Worm (Caenorhabditis elegans): Measurements from ENCODE around the gene F58F12.3.

ce11 chrII:6417999-6418398, 26.9 kb upstream of the F58F12.3 start:
- no peak for TF ChIP-seq tbx-37 (GFP tag; conservative IDR thresholded peaks at IDR 0.05)
- TF ChIP-seq ama-1 (optimal IDR thresholded peaks at IDR 0.05), result no peak
- TF ChIP-seq tbx-11 (GFP tag; IDR thresholded peaks at IDR 0.05), result no peak
- TF ChIP-seq flt-1 (GFP tag; IDR thresholded peaks at IDR 0.05), result no peak
- TF ChIP-seq scrt-1 (GFP tag; IDR thresholded peaks at IDR 0.05), result no peak
- TF ChIP-seq B0310.2 (tag; optimal IDR thresholded peaks at IDR 0.05), result no peak
- no peak for TF ChIP-seq F13C5.2 (tag; optimal IDR thresholded peaks at IDR 0.05)
- no peak for TF ChIP-seq aly-1 (tag; optimal IDR thresholded peaks at IDR 0.05)
- TF ChIP-seq ets-7 (tag; optimal IDR thresholded peaks at IDR 0.05), result no peak
- TF ChIP-seq hnd-1 (tag; optimal IDR thresholded peaks at IDR 0.05), result no peak

Data from whole organism, early embryonic.